Fruit fly (Drosophila melanogaster) S2 (cell line): ENCODE measurements around the gene CheB74a.
A peak's percentile ranks its signal among the peaks of the same experiment; 100 is the strongest.

Experiments used
- CG8478 ChIP-seq: fragments of >200 bp; optimal IDR thresholded peaks from 2 replicates; lab custom pipeline; 2018
- CTCF ChIP-seq, 2 experiments: fragments of >200 bp; optimal IDR thresholded peaks; 2 replicates each; lab custom pipeline; 2018

Gene CheB74a

dm6 chr3L:17719754-17720153 lies at the start of gene CheB74a:
CheB74a (minus strand) TSS chr3L:17719854.
- TF ChIP-seq CTCF (optimal IDR thresholded peaks at IDR 0.05; lab: Kevin White, UChicago) = no peak
- no peak for TF ChIP-seq CG8478

dm6 chr3L:17763987-17764386 lies 44.3 kb upstream of the CheB74a start, which contains the start of the genes Adgf-A and Adgf-A2:
Adgf-A (minus strand) TSS chr3L:17764158.
Adgf-A2 (minus strand) TSS chr3L:17764158.
- TF ChIP-seq CG8478 (no peak), CTCF (optimal IDR thresholded peaks at IDR 0.05; lab: Kevin White, UChicago) (peak in 1 of 2 experiments; percentile 17)

dm6 chr3L:17759072-17759747 lies 39.6 kb upstream of the CheB74a start, which contains the start of gene CG32181:
CG32181 (plus strand) TSS chr3L:17759697.
- TF ChIP-seq CG8478 (no peak), CTCF (optimal IDR thresholded peaks at IDR 0.05; lab: Kevin White, UChicago) (no peak)

- no peak for TF ChIP-seq CG8478
- TF ChIP-seq CTCF (optimal IDR thresholded peaks at IDR 0.05; lab: Kevin White, UChicago) = no peak
Observed at dm6 chr3L:17758084-17758211, 38.3 kb upstream of the CheB74a start, which contains the start of gene CG32182. CG32182 (plus strand) TSS chr3L:17758112.

- TF ChIP-seq CTCF (optimal IDR thresholded peaks at IDR 0.05; lab: Kevin White, UChicago) (no peak), CG8478 (no peak)
Observed at dm6 chr3L:17757156-17758083, 37.8 kb upstream of the CheB74a start.

dm6 chr3L:17754285-17754684 lies 34.6 kb upstream of the CheB74a start:
- TF ChIP-seq CG8478 = no peak
- no peak for TF ChIP-seq CTCF (optimal IDR thresholded peaks at IDR 0.05; lab: Kevin White, UChicago)

- TF ChIP-seq CTCF (optimal IDR thresholded peaks at IDR 0.05; lab: Kevin White, UChicago) (no peak), CG8478 (no peak)
Observed at dm6 chr3L:17750488-17750887, 30.8 kb upstream of the CheB74a start, which contains the start of gene Adgf-B. Adgf-B (minus strand) TSS chr3L:17750588.

dm6 chr3L:17746760-17747159 lies 27.1 kb upstream of the CheB74a start, which contains the start of gene CG6034:
CG6034 (minus strand) TSS chr3L:17746860.
- TF ChIP-seq CG8478 = no peak
- TF ChIP-seq CTCF (optimal IDR thresholded peaks at IDR 0.05; lab: Kevin White, UChicago) = no peak

dm6 chr3L:17742531-17742930 lies 22.9 kb upstream of the CheB74a start:
- no peak for TF ChIP-seq CTCF (optimal IDR thresholded peaks at IDR 0.05; lab: Kevin White, UChicago)
- no peak for TF ChIP-seq CG8478

dm6 chr3L:17740471-17740870 lies 20.8 kb upstream of the CheB74a start, which contains the start of gene CG7460:
CG7460 (plus strand) TSS chr3L:17740540.
- no peak for TF ChIP-seq CG8478
- no peak for TF ChIP-seq CTCF (optimal IDR thresholded peaks at IDR 0.05; lab: Kevin White, UChicago)

dm6 chr3L:17739627-17740026 lies 20.0 kb upstream of the CheB74a start:
- TF ChIP-seq CTCF (optimal IDR thresholded peaks at IDR 0.05; lab: Kevin White, UChicago) (peak; percentile 13 to 14), CG8478 (no peak)

dm6 chr3L:17729278-17729677 lies 9.6 kb upstream of the CheB74a start, which contains the start of gene CG6052:
CG6052 (minus strand) TSS chr3L:17729378.
- TF ChIP-seq CG8478 (no peak), CTCF (optimal IDR thresholded peaks at IDR 0.05; lab: Kevin White, UChicago) (no peak)

- no peak for TF ChIP-seq CTCF (optimal IDR thresholded peaks at IDR 0.05; lab: Kevin White, UChicago)
- no peak for TF ChIP-seq CG8478
Observed at dm6 chr3L:17689579-17690191, 30.0 kb downstream of the CheB74a start, which contains the start of gene Ccn. Ccn (plus strand) TSS chr3L:17690015.

- TF ChIP-seq CG8478 (no peak), CTCF (optimal IDR thresholded peaks at IDR 0.05; lab: Kevin White, UChicago) (no peak)
Observed at dm6 chr3L:17671768-17672167, 47.9 kb downstream of the CheB74a start.

dm6 chr3L:17671322-17671721 lies 48.3 kb downstream of the CheB74a start, which contains the start of gene CG34251:
CG34251 (plus strand) TSS chr3L:17671622.
- TF ChIP-seq CG8478 (no peak), CTCF (optimal IDR thresholded peaks at IDR 0.05; lab: Kevin White, UChicago) (no peak)
